Worm (Caenorhabditis elegans) whole organism, L3 larva: ENCODE data around the gene F15B9.11.

Experiments
- R02D3.7 ChIP-seq: fragments of 150-350 bp; optimal IDR thresholded peaks from 2 replicates; lab custom pipeline; 2014; ENCODE audit warnings: missing biosample characterization, missing genetic modification characterization
- ZK546.5 ChIP-seq: sonication (generic microtip); optimal IDR thresholded peaks from 2 replicates; lab custom pipeline; 2017; ENCODE audit warnings: missing biosample characterization, missing genetic modification characterization
- aly-2 ChIP-seq: fragments of 150-350 bp; optimal IDR thresholded peaks from 2 replicates; lab custom pipeline; 2014; ENCODE audit warnings: missing biosample characterization, missing genetic modification characterization
- ama-1 ChIP-seq: fragments of 150-350 bp; optimal IDR thresholded peaks from 2 replicates; lab custom pipeline; 2018
- ceh-16 ChIP-seq: sonication (generic microtip); optimal IDR thresholded peaks from 2 replicates; lab custom pipeline; 2017; ENCODE audit warnings: missing biosample characterization, missing genetic modification characterization
- ceh-28 ChIP-seq: fragments of 150-350 bp; optimal IDR thresholded peaks from 2 replicates; lab custom pipeline; 2014; ENCODE audit warnings: missing biosample characterization, missing genetic modification reagents, missing genetic modification characterization
- ceh-82 ChIP-seq: fragments of 150-350 bp; optimal IDR thresholded peaks from 2 replicates; lab custom pipeline; 2014; ENCODE audit warnings: missing biosample characterization, missing genetic modification characterization
- ceh-9 ChIP-seq: sonication (generic microtip); optimal IDR thresholded peaks from 2 replicates; lab custom pipeline; 2018; ENCODE audit warnings: missing biosample characterization, missing genetic modification characterization
- egl-5 ChIP-seq: fragments of 150-350 bp; optimal IDR thresholded peaks from 2 replicates; lab custom pipeline; 2017; ENCODE audit warnings: missing biosample characterization, missing genetic modification reagents, missing genetic modification characterization, inconsistent platforms
- elt-2 ChIP-seq: sonication (generic microtip); optimal IDR thresholded peaks from 2 replicates; lab custom pipeline; 2016; ENCODE audit warnings: missing genetic modification reagents, mild to moderate bottlenecking, missing genetic modification characterization, missing compliant biosample characterization
- eor-1 ChIP-seq, 2 experiments: fragments of 150-350 bp; optimal IDR thresholded peaks; 2 replicates each; lab custom pipeline; 2014 to 2018; ENCODE audit warnings: missing biosample characterization in 2 of 2, missing genetic modification characterization in 2 of 2
- fkh-10 ChIP-seq: sonication (generic microtip); optimal IDR thresholded peaks from 2 replicates; lab custom pipeline; 2017; ENCODE audit warnings: missing biosample characterization, missing genetic modification reagents, missing genetic modification characterization
- fkh-2 ChIP-seq: fragments of 150-350 bp; optimal IDR thresholded peaks from 2 replicates; lab custom pipeline; 2014; ENCODE audit warnings: missing biosample characterization, missing genetic modification reagents, missing genetic modification characterization
- fos-1 ChIP-seq: fragments of 150-350 bp; optimal IDR thresholded peaks from 2 replicates; lab custom pipeline; 2014; ENCODE audit warnings: missing biosample characterization, missing genetic modification characterization
- hmg-11 ChIP-seq: sonication (generic microtip); optimal IDR thresholded peaks from 2 replicates; lab custom pipeline; 2016; ENCODE audit warnings: missing genetic modification characterization, missing compliant biosample characterization
- jun-1 ChIP-seq: fragments of 150-350 bp; optimal IDR thresholded peaks from 2 replicates; lab custom pipeline; 2014; ENCODE audit warnings: missing biosample characterization, missing genetic modification reagents, missing genetic modification characterization
- lin-15B ChIP-seq: fragments of 150-350 bp; optimal IDR thresholded peaks from 2 replicates; lab custom pipeline; 2014; ENCODE audit warnings: missing biosample characterization, missing genetic modification characterization
- lin-39 ChIP-seq: fragments of 150-350 bp; optimal IDR thresholded peaks from 2 replicates; lab custom pipeline; 2018; ENCODE audit warnings: missing biosample characterization, missing genetic modification reagents, missing genetic modification characterization
- mdl-1 ChIP-seq: fragments of 150-350 bp; optimal IDR thresholded peaks from 2 replicates; lab custom pipeline; 2014; ENCODE audit warnings: missing biosample characterization, missing genetic modification characterization
- mml-1 ChIP-seq: fragments of 150-350 bp; sonication (generic microtip); optimal IDR thresholded peaks from 3 replicates; lab custom pipeline; 2014; ENCODE audit warnings: missing biosample characterization, missing genetic modification characterization
- nfya-1 ChIP-seq: sonication (generic microtip); optimal IDR thresholded peaks from 2 replicates; lab custom pipeline; 2017; ENCODE audit warnings: missing genetic modification characterization, mild to moderate bottlenecking, missing compliant biosample characterization, antibody characterized with exemption, moderate library complexity; ENCODE audit not compliant: insufficient read depth
- nhr-11 ChIP-seq: fragments of 150-350 bp; optimal IDR thresholded peaks from 2 replicates; lab custom pipeline; 2014; ENCODE audit warnings: missing biosample characterization, missing genetic modification characterization
- nhr-12 ChIP-seq: fragments of 150-350 bp; optimal IDR thresholded peaks from 2 replicates; lab custom pipeline; 2014; ENCODE audit warnings: missing biosample characterization, missing genetic modification characterization
- nhr-23 ChIP-seq: fragments of 150-350 bp; optimal IDR thresholded peaks from 2 replicates; lab custom pipeline; 2014; ENCODE audit warnings: missing biosample characterization, missing genetic modification reagents, missing genetic modification characterization
- nhr-237 ChIP-seq: fragments of 150-350 bp; optimal IDR thresholded peaks from 2 replicates; lab custom pipeline; 2014; ENCODE audit warnings: missing biosample characterization, missing genetic modification characterization
- nhr-25 ChIP-seq: sonication (generic microtip); optimal IDR thresholded peaks from 2 replicates; lab custom pipeline; 2017; ENCODE audit warnings: missing biosample characterization, missing genetic modification characterization
- nhr-28 ChIP-seq: fragments of 150-350 bp; optimal IDR thresholded peaks from 2 replicates; lab custom pipeline; 2014; ENCODE audit warnings: missing biosample characterization, missing genetic modification characterization
- nhr-43 ChIP-seq: sonication (generic microtip); optimal IDR thresholded peaks from 2 replicates; lab custom pipeline; 2016; ENCODE audit warnings: mild to moderate bottlenecking, missing genetic modification characterization, missing compliant biosample characterization; ENCODE audit not compliant: poor library complexity, severe bottlenecking
- nhr-67 ChIP-seq: fragments of 150-350 bp; optimal IDR thresholded peaks from 2 replicates; lab custom pipeline; 2014; ENCODE audit warnings: missing biosample characterization, missing genetic modification characterization
- nhr-76 ChIP-seq: fragments of 150-350 bp; sonication (generic microtip); optimal IDR thresholded peaks from 5 replicates; lab custom pipeline; 2014; ENCODE audit warnings: missing biosample characterization, missing genetic modification characterization
- nhr-77 ChIP-seq: fragments of 150-350 bp; optimal IDR thresholded peaks from 2 replicates; lab custom pipeline; 2014; ENCODE audit warnings: missing biosample characterization, missing genetic modification characterization
- pha-4 ChIP-seq: fragments of 150-350 bp; optimal IDR thresholded peaks from 2 replicates; lab custom pipeline; 2014; ENCODE audit warnings: missing biosample characterization, missing genetic modification reagents, missing genetic modification characterization
- pqm-1 ChIP-seq: fragments of 150-350 bp; optimal IDR thresholded peaks from 2 replicates; lab custom pipeline; 2017; ENCODE audit warnings: missing biosample characterization, missing genetic modification characterization, inconsistent platforms
- sea-2 ChIP-seq: fragments of 150-350 bp; sonication (generic microtip); optimal IDR thresholded peaks from 4 replicates; lab custom pipeline; 2014; ENCODE audit warnings: missing biosample characterization, missing genetic modification reagents, missing genetic modification characterization
- skn-1 ChIP-seq: fragments of 150-350 bp; optimal IDR thresholded peaks from 2 replicates; lab custom pipeline; 2014; ENCODE audit warnings: missing biosample characterization, missing genetic modification characterization
- snpc-4 ChIP-seq: fragments of 150-350 bp; optimal IDR thresholded peaks from 2 replicates; lab custom pipeline; 2014; ENCODE audit warnings: missing biosample characterization, missing genetic modification characterization
- unc-39 ChIP-seq: sonication (generic microtip); optimal IDR thresholded peaks from 4 replicates; lab custom pipeline; 2017; ENCODE audit warnings: missing biosample characterization, missing genetic modification characterization
- unc-62 ChIP-seq: fragments of 150-350 bp; sonication (generic microtip); optimal IDR thresholded peaks from 4 replicates; lab custom pipeline; 2014; ENCODE audit warnings: missing biosample characterization, missing genetic modification reagents, missing genetic modification characterization
- zag-1 ChIP-seq: fragments of 150-350 bp; optimal IDR thresholded peaks from 2 replicates; lab custom pipeline; 2014; ENCODE audit warnings: missing biosample characterization, missing genetic modification characterization
- ztf-11 ChIP-seq: fragments of 150-350 bp; optimal IDR thresholded peaks from 2 replicates; lab custom pipeline; 2014; ENCODE audit warnings: missing biosample characterization, missing genetic modification characterization
- ztf-4 ChIP-seq: fragments of 150-350 bp; optimal IDR thresholded peaks from 2 replicates; lab custom pipeline; 2014; ENCODE audit warnings: missing biosample characterization, missing genetic modification characterization

Gene F15B9.11

DNA sequence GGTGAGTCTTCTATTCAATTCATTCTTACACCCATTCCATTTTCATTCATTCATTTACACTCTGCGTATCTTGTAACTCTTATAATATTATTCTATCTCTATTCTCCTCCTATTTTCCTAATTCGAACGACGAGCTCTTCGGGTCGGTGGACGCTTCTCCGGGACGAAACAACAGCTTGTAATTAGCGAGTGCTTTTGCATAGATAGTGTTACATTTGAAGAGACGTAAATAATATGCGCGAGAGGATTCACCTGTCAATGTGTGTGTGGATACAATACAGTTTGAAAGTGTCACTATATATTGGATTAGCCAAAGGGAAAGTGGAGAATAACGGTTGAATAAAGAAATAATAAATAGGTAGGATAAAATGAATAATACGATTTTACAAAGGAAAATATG is 27.9 kb upstream of the F15B9.11 start:
- TF ChIP-seq snpc-4 (tag; lab: Kevin White, UChicago) (no peak), mdl-1 (tag; lab: Kevin White, UChicago) (no peak), nhr-76 (tag; lab: Kevin White, UChicago) (no peak), nhr-12 (no peak), eor-1 (tag; optimal IDR thresholded peaks at IDR 0.05; lab: Kevin White, UChicago) (no peak), ceh-28 (tag; lab: Kevin White, UChicago) (no peak), fkh-10 (GFP tag; lab: Kevin White, UChicago) (no peak), sea-2 (GFP tag; lab: Kevin White, UChicago) (no peak), lin-15B (tag; lab: Kevin White, UChicago) (no peak), nhr-67 (tag; lab: Kevin White, UChicago) (no peak), egl-5 (tag; lab: Kevin White, UChicago) (no peak), fos-1 (tag; lab: Kevin White, UChicago) (no peak), nhr-28 (tag; lab: Kevin White, UChicago) (no peak)
- TF ChIP-seq, all 47 proteins: peak for 0

DNA sequence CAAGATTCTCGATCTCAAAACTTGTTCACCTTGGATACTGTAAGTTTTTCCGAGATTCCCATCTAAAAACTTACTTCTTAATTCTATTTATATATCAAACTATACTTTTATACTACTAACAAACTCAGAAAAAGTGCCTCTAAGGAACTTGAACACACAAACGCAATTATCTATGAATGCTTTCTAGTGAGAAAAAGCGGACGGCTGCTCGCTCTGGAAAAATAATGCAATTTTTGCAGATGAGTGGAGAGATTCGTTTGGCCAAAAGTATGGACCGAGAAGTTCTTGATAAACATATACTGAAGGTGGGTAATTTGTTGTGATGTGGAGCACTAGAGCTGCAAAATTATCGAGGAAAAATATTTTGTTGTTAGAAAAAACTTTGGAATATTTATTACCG is 27.3 kb upstream of the F15B9.11 start:
- no peak for TF ChIP-seq ceh-82
- TF ChIP-seq fkh-2: no peak
- no peak for TF ChIP-seq unc-62 (GFP tag; lab: Kevin White, UChicago)
- TF ChIP-seq ceh-16 (tag; lab: Kevin White, UChicago): no peak
- no peak for TF ChIP-seq nhr-67 (tag; lab: Kevin White, UChicago)
- TF ChIP-seq zag-1 (tag; lab: Kevin White, UChicago): no peak
- TF ChIP-seq skn-1 (tag; lab: Kevin White, UChicago): no peak
- no peak for TF ChIP-seq ceh-9 (tag; lab: Kevin White, UChicago)
- no peak for TF ChIP-seq nhr-23 (tag; lab: Kevin White, UChicago)
- no peak for TF ChIP-seq unc-39 (tag; lab: Kevin White, UChicago)
- TF ChIP-seq nhr-25 (tag; lab: Kevin White, UChicago): no peak
- no peak for TF ChIP-seq ceh-28 (tag; lab: Kevin White, UChicago)
- no peak for TF ChIP-seq mml-1
- no peak for TF ChIP-seq elt-2 (tag; lab: Kevin White, UChicago)
- no peak for TF ChIP-seq nhr-237 (tag; lab: Kevin White, UChicago)
- no peak for TF ChIP-seq ztf-11 (tag; lab: Kevin White, UChicago)
- TF ChIP-seq aly-2: no peak

DNA sequence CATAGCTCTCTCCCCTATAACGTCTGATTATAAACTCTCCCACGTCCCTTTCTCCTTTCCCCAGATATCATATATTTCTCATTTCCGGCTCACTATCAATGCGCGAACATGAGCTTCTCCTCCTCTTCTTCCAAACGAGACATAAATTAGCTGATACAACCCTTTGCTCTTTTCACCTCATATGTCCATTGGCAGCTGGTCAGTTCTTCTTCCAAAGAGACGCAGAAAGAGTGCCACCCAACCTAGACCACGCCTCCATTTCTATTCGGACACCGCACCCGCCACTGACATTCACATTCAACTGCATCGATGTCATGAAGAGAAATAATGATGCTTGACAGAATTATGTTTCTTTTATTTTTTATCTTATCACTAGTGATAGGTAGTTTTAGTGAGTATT is 26.1 kb upstream of the F15B9.11 start, which contains the start of gene fmi-1:
TSS of gene fmi-1 (plus strand) at position 301 of the 400 bp plus-strand sequence.
- TF ChIP-seq nhr-43 (tag; lab: Kevin White, UChicago) (no peak), eor-1 (tag; optimal IDR thresholded peaks at IDR 0.05; lab: Kevin White, UChicago) (no peak)

DNA sequence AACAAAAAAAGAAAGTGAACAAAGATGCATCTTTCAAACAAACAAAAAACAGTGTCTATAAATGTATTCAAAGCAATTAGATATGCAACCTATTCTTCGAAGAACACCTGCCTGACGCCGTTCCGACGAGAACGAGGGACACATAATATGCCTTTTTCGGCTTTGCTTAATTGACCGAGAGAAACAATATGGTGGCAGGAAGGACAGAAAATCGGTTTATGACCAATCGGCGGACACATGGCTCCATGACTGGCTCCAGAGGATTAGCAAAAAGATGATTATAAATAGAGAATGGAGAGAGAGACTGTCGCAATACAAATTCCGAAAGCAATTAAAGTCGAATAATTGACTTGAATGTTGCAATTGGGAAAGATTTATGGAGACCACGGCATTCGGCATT is 25.5 kb upstream of the F15B9.11 start:
- TF ChIP-seq jun-1 (tag; lab: Kevin White, UChicago): no peak
- no peak for TF ChIP-seq nhr-28 (tag; lab: Kevin White, UChicago)
- TF ChIP-seq lin-39 (tag; lab: Kevin White, UChicago): no peak
- no peak for TF ChIP-seq sea-2 (GFP tag; lab: Kevin White, UChicago)
- TF ChIP-seq hmg-11: no peak
- no peak for TF ChIP-seq R02D3.7 (tag; lab: Kevin White, UChicago)
- TF ChIP-seq nhr-77: no peak
- TF ChIP-seq nhr-23 (tag; lab: Kevin White, UChicago): no peak
- TF ChIP-seq nhr-67 (tag; lab: Kevin White, UChicago): no peak
- no peak for TF ChIP-seq ZK546.5 (tag; lab: Kevin White, UChicago)
- TF ChIP-seq egl-5 (tag; lab: Kevin White, UChicago): no peak
- TF ChIP-seq nhr-43 (tag; lab: Kevin White, UChicago): no peak
- no peak for TF ChIP-seq pqm-1 (tag; lab: Kevin White, UChicago)

DNA sequence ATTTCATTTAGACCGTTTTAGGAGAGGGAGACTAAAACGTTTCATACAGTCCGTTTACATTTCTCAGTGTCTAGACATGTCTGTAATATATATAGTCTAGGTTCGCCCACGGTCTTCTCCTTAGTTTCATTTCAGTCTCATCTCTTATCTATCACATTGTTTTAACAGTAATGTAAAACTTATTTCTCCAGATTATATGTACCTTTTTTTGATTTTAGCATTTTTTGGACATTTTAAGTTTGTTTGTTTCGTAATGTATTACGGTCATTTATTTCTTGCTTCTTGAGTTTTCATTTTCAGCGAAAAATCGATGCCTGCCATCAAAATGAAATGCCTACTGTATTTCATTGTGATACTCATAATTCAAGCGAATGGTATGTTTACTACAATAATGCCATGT is 21.1 kb upstream of the F15B9.11 start, which contains the start of gene F15B9.6:
TSS of gene F15B9.6 (plus strand) at position 301 of the 400 bp plus-strand sequence.
- TF ChIP-seq fkh-10 (GFP tag; lab: Kevin White, UChicago) (no peak), mml-1 (no peak), nhr-25 (tag; lab: Kevin White, UChicago) (no peak), nhr-11 (tag; lab: Kevin White, UChicago) (no peak), eor-1 (tag; optimal IDR thresholded peaks at IDR 0.05; lab: Kevin White, UChicago) (no peak), unc-39 (tag; lab: Kevin White, UChicago) (no peak), nfya-1 (tag; lab: Kevin White, UChicago) (no peak), nhr-12 (no peak), ama-1 (lab: Kevin White, UChicago) (no peak), pqm-1 (tag; lab: Kevin White, UChicago) (no peak), lin-15B (tag; lab: Kevin White, UChicago) (no peak), ztf-4 (tag; lab: Kevin White, UChicago) (no peak), fkh-2 (no peak), pha-4 (tag; lab: Kevin White, UChicago) (no peak), nhr-67 (tag; lab: Kevin White, UChicago) (no peak), sea-2 (GFP tag; lab: Kevin White, UChicago) (no peak), fos-1 (tag; lab: Kevin White, UChicago) (no peak)
